Fruit fly (Drosophila melanogaster) whole organism, prepupa: Measurements from ENCODE around the gene Gr97a.
A peak's percentile ranks its signal among the peaks of the same experiment; 100 is the strongest.

Source experiments
- Blimp-1 ChIP-seq: fragments of 200-800 bp; sonication (Bioruptor generic); optimal IDR thresholded peaks from 3 replicates; lab custom pipeline; 2017; ENCODE audit warnings: missing biosample characterization, missing genetic modification characterization, mild to moderate bottlenecking, moderate library complexity, missing genetic modification reagents
- CG10669 ChIP-seq: fragments of 200-800 bp; sonication (Bioruptor generic); optimal IDR thresholded peaks from 3 replicates; lab custom pipeline; 2018; ENCODE audit warnings: missing biosample characterization, mild to moderate bottlenecking, missing genetic modification characterization, moderate library complexity
- CG11762 ChIP-seq: fragments of 200-800 bp; sonication (Bioruptor generic); optimal IDR thresholded peaks from 3 replicates; lab custom pipeline; 2016; ENCODE audit warnings: missing biosample characterization, missing genetic modification characterization; ENCODE audit not compliant: insufficient read depth
- CG15336 ChIP-seq: fragments of 200-800 bp; sonication (Bioruptor generic); IDR thresholded peaks from 2 replicates; pipeline ENCODE4 v1.3.6; 2022; ENCODE audit warnings: missing biosample characterization, missing genetic modification characterization
- CG1621 ChIP-seq: fragments of 200-800 bp; sonication (Bioruptor generic); optimal IDR thresholded peaks from 3 replicates; lab custom pipeline; 2018; ENCODE audit warnings: missing biosample characterization, mild to moderate bottlenecking, missing genetic modification characterization
- CG16779 ChIP-seq: fragments of 200-800 bp; sonication (Bioruptor generic); optimal IDR thresholded peaks from 3 replicates; lab custom pipeline; 2017; ENCODE audit warnings: missing biosample characterization, mild to moderate bottlenecking, missing genetic modification characterization
- CG3032 ChIP-seq: fragments of 200-800 bp; optimal IDR thresholded peaks from 2 replicates; lab custom pipeline; 2019; ENCODE audit warnings: missing biosample characterization, mild to moderate bottlenecking, missing genetic modification characterization, moderate library complexity
- CG34406 ChIP-seq: fragments of 200-800 bp; sonication (Bioruptor generic); optimal IDR thresholded peaks from 3 replicates; lab custom pipeline; 2016; ENCODE audit warnings: missing biosample characterization, missing genetic modification characterization
- CG3919 ChIP-seq: fragments of 200-800 bp; sonication (Bioruptor generic); optimal IDR thresholded peaks from 3 replicates; lab custom pipeline; 2016; ENCODE audit warnings: missing biosample characterization, missing genetic modification characterization
- CG6163 ChIP-seq: fragments of 200-800 bp; sonication (Bioruptor generic); IDR thresholded peaks from 3 replicates; pipeline ENCODE4 v1.3.6; 2022; ENCODE audit warnings: missing biosample characterization, missing genetic modification characterization
- CG6276 ChIP-seq: fragments of 200-800 bp; sonication (Bioruptor generic); optimal IDR thresholded peaks from 2 replicates; lab custom pipeline; 2017; ENCODE audit warnings: missing biosample characterization, mild to moderate bottlenecking, missing genetic modification characterization
- CG6792 ChIP-seq: fragments of 200-800 bp; sonication (Bioruptor generic); optimal IDR thresholded peaks from 3 replicates; lab custom pipeline; 2016; ENCODE audit warnings: missing biosample characterization, missing genetic modification characterization
- CG6854 ChIP-seq: fragments of 200-800 bp; sonication (Bioruptor generic); optimal IDR thresholded peaks from 2 replicates; lab custom pipeline; 2017; ENCODE audit warnings: missing biosample characterization, mild to moderate bottlenecking, missing genetic modification characterization
- CG7368 ChIP-seq: fragments of 200-800 bp; sonication (Bioruptor generic); optimal IDR thresholded peaks from 3 replicates; lab custom pipeline; 2016; ENCODE audit warnings: missing biosample characterization, missing genetic modification characterization
- CG8319 ChIP-seq: fragments of 200-800 bp; sonication (Bioruptor generic); optimal IDR thresholded peaks from 3 replicates; lab custom pipeline; 2016; ENCODE audit warnings: missing biosample characterization, missing genetic modification characterization
- CG8632 ChIP-seq: fragments of 200-800 bp; sonication (Bioruptor generic); optimal IDR thresholded peaks from 3 replicates; lab custom pipeline; 2016; ENCODE audit warnings: missing biosample characterization, missing genetic modification characterization
- CG9139 ChIP-seq: fragments of 200-800 bp; sonication (Bioruptor generic); optimal IDR thresholded peaks from 3 replicates; lab custom pipeline; 2017; ENCODE audit warnings: missing biosample characterization, mild to moderate bottlenecking, missing genetic modification characterization
- Eip75B ChIP-seq: fragments of 200-800 bp; sonication (Bioruptor generic); optimal IDR thresholded peaks from 3 replicates; lab custom pipeline; 2016; ENCODE audit warnings: missing biosample characterization, missing genetic modification characterization
- Eip78C ChIP-seq: fragments of 200-800 bp; sonication (Bioruptor generic); peaks from one replicate; lab custom pipeline; 2016; ENCODE audit warnings: missing biosample characterization, missing genetic modification characterization
- Eip93F ChIP-seq: fragments of 200-800 bp; sonication (Bioruptor generic); optimal IDR thresholded peaks from 2 replicates; lab custom pipeline; 2016; ENCODE audit warnings: missing biosample characterization, mild to moderate bottlenecking, missing genetic modification characterization
- Ets21C ChIP-seq: fragments of 200-800 bp; sonication (Bioruptor generic); optimal IDR thresholded peaks from 3 replicates; lab custom pipeline; 2016; ENCODE audit warnings: missing biosample characterization, missing genetic modification characterization
- Ets96B ChIP-seq: fragments of 200-800 bp; optimal IDR thresholded peaks from 2 replicates; lab custom pipeline; 2019; ENCODE audit warnings: missing biosample characterization, mild to moderate bottlenecking, missing genetic modification characterization, moderate library complexity
- Gug ChIP-seq: fragments of 200-800 bp; sonication (Bioruptor generic); IDR thresholded peaks from 2 replicates; pipeline ENCODE4 v1.3.6; 2022; ENCODE audit warnings: missing biosample characterization, missing genetic modification characterization
- Hr38 ChIP-seq: sonication (Bioruptor generic); optimal IDR thresholded peaks from 2 replicates; lab custom pipeline; 2016; ENCODE audit warnings: missing biosample characterization, missing genetic modification characterization
- Hr39 ChIP-seq: fragments of 200-800 bp; sonication (Bioruptor generic); optimal IDR thresholded peaks from 2 replicates; lab custom pipeline; 2016; ENCODE audit warnings: missing biosample characterization, missing genetic modification characterization
- Met ChIP-seq: fragments of 200-800 bp; sonication (Bioruptor generic); optimal IDR thresholded peaks from 3 replicates; lab custom pipeline; 2016; ENCODE audit warnings: missing biosample characterization, missing genetic modification characterization
- OdsH ChIP-seq: fragments of 200-800 bp; sonication (Bioruptor generic); optimal IDR thresholded peaks from 3 replicates; lab custom pipeline; 2016; ENCODE audit warnings: missing biosample characterization, missing genetic modification characterization
- Smox ChIP-seq: fragments of 200-800 bp; sonication (Bioruptor generic); optimal IDR thresholded peaks from 3 replicates; lab custom pipeline; 2016; ENCODE audit warnings: missing biosample characterization, missing genetic modification characterization
- Sox102F ChIP-seq: fragments of 200-800 bp; sonication (Bioruptor generic); optimal IDR thresholded peaks from 2 replicates; lab custom pipeline; 2016; ENCODE audit warnings: missing biosample characterization, mild to moderate bottlenecking, missing genetic modification characterization
- Sox14 ChIP-seq: fragments of 200-800 bp; sonication (Bioruptor generic); optimal IDR thresholded peaks from 3 replicates; lab custom pipeline; 2016; ENCODE audit warnings: missing biosample characterization, missing genetic modification characterization
- Sox15 ChIP-seq: fragments of 200-800 bp; sonication (Bioruptor generic); optimal IDR thresholded peaks from 3 replicates; lab custom pipeline; 2016; ENCODE audit warnings: missing biosample characterization, missing genetic modification characterization
- acj6 ChIP-seq: fragments of 200-800 bp; sonication (Bioruptor generic); optimal IDR thresholded peaks from 3 replicates; lab custom pipeline; 2016; ENCODE audit warnings: missing biosample characterization, missing genetic modification characterization
- cyc ChIP-seq: fragments of 200-800 bp; sonication (Bioruptor generic); optimal IDR thresholded peaks from 3 replicates; lab custom pipeline; 2016; ENCODE audit warnings: missing biosample characterization, missing genetic modification characterization
- dac ChIP-seq: fragments of 200-800 bp; sonication (Bioruptor generic); optimal IDR thresholded peaks from 2 replicates; lab custom pipeline; 2017; ENCODE audit warnings: missing biosample characterization, mild to moderate bottlenecking, missing genetic modification characterization
- dsx ChIP-seq: fragments of 200-800 bp; optimal IDR thresholded peaks from 3 replicates; lab custom pipeline; 2019; ENCODE audit warnings: missing biosample characterization, mild to moderate bottlenecking, missing genetic modification characterization, moderate library complexity; ENCODE audit not compliant: poor library complexity, severe bottlenecking
- eg ChIP-seq: fragments of 200-800 bp; sonication (Bioruptor generic); IDR thresholded peaks from 3 replicates; pipeline ENCODE4 v1.3.6; 2022; ENCODE audit warnings: missing biosample characterization, missing genetic modification characterization
- esn ChIP-seq: fragments of 200-800 bp; sonication (Bioruptor generic); optimal IDR thresholded peaks from 2 replicates; lab custom pipeline; 2016; ENCODE audit warnings: missing biosample characterization, mild to moderate bottlenecking, missing genetic modification characterization, moderate library complexity
- fd85E ChIP-seq: fragments of 200-800 bp; sonication (Bioruptor generic); optimal IDR thresholded peaks from 3 replicates; lab custom pipeline; 2016; ENCODE audit warnings: missing biosample characterization, missing genetic modification characterization
- fkh ChIP-seq: fragments of 200-800 bp; sonication (Bioruptor generic); optimal IDR thresholded peaks from 3 replicates; lab custom pipeline; 2017; ENCODE audit warnings: missing biosample characterization, mild to moderate bottlenecking, missing genetic modification characterization, moderate library complexity
- lz ChIP-seq: fragments of 200-800 bp; sonication (Bioruptor generic); optimal IDR thresholded peaks from 3 replicates; lab custom pipeline; 2016; ENCODE audit warnings: missing biosample characterization, missing genetic modification characterization
- net ChIP-seq: fragments of 200-800 bp; sonication (Bioruptor generic); optimal IDR thresholded peaks from 3 replicates; lab custom pipeline; 2016; ENCODE audit warnings: missing biosample characterization, missing genetic modification characterization
- pdm3 ChIP-seq: fragments of 200-800 bp; sonication (Bioruptor generic); optimal IDR thresholded peaks from 3 replicates; lab custom pipeline; 2016; ENCODE audit warnings: missing biosample characterization, missing genetic modification characterization
- spab ChIP-seq: fragments of 200-800 bp; sonication (Bioruptor generic); optimal IDR thresholded peaks from 2 replicates; lab custom pipeline; 2017; ENCODE audit warnings: missing biosample characterization, mild to moderate bottlenecking, missing genetic modification characterization, missing genetic modification reagents
- svp ChIP-seq: fragments of 200-800 bp; sonication (Bioruptor generic); peaks from one replicate; lab custom pipeline; 2016; ENCODE audit warnings: missing biosample characterization, missing genetic modification characterization
- topi ChIP-seq: fragments of 200-800 bp; sonication (Bioruptor generic); optimal IDR thresholded peaks from 3 replicates; lab custom pipeline; 2016; ENCODE audit warnings: missing biosample characterization, missing genetic modification characterization
- vri ChIP-seq: fragments of 200-800 bp; sonication (Bioruptor generic); optimal IDR thresholded peaks from 3 replicates; lab custom pipeline; 2016; ENCODE audit warnings: missing biosample characterization, mild to moderate bottlenecking, missing genetic modification characterization

Gene Gr97a

dm6 chr3R:26934523-26934922, 31.8 kb downstream of the Gr97a start:
- TF ChIP-seq fkh (GFP tag; lab: Kevin White, UChicago), result peak; percentile 83
- TF ChIP-seq CG3919 (GFP tag; lab: Kevin White, UChicago), result no peak

- TF ChIP-seq Ets21C (GFP tag; lab: Kevin White, UChicago) (no peak), svp (no peak), fkh (GFP tag; lab: Kevin White, UChicago) (peak; percentile 46), net (no peak), dsx (GFP tag; lab: Kevin White, UChicago) (no peak), CG8632 (GFP tag; lab: Kevin White, UChicago) (no peak), CG1621 (tag; lab: Kevin White, UChicago) (no peak), CG7368 (no peak), cyc (GFP tag; lab: Kevin White, UChicago) (no peak), spab (GFP tag; lab: Kevin White, UChicago) (no peak), CG34406 (GFP tag; lab: Kevin White, UChicago) (no peak), pdm3 (GFP tag; lab: Kevin White, UChicago) (no peak), topi (GFP tag; lab: Kevin White, UChicago) (no peak), CG6854 (GFP tag; lab: Kevin White, UChicago) (peak; percentile 23), Eip78C (GFP tag; lab: Kevin White, UChicago) (peak; percentile 42), eg (GFP tag; lab: Robert Waterston, UW) (no peak), lz (GFP tag; lab: Kevin White, UChicago) (no peak), CG6792 (GFP tag; lab: Kevin White, UChicago) (no peak), Eip93F (no peak)
Observed at dm6 chr3R:26933885-26934284, 32.4 kb downstream of the Gr97a start.

- TF ChIP-seq spab (GFP tag; lab: Kevin White, UChicago), result peak; percentile 70
- TF ChIP-seq CG3032, result peak; percentile 73
- peak; percentile 95 for TF ChIP-seq CG6163 (GFP tag; lab: Robert Waterston, UW)
- peak; percentile 93 for TF ChIP-seq esn (GFP tag; lab: Kevin White, UChicago)
- TF ChIP-seq lz (GFP tag; lab: Kevin White, UChicago), result peak; percentile 80
- TF ChIP-seq CG15336, result peak; percentile 97
- peak; percentile 85 for TF ChIP-seq Sox14 (GFP tag; lab: Kevin White, UChicago)
- peak; percentile 58 for TF ChIP-seq fd85E (GFP tag; lab: Kevin White, UChicago)
- peak; percentile 79 for TF ChIP-seq cyc (GFP tag; lab: Kevin White, UChicago)
- peak; percentile 91 for TF ChIP-seq vri (GFP tag; lab: Kevin White, UChicago)
- TF ChIP-seq Hr38, result no peak
- peak; percentile 94 for TF ChIP-seq OdsH (GFP tag; lab: Kevin White, UChicago)
- TF ChIP-seq CG34406 (GFP tag; lab: Kevin White, UChicago), result peak; percentile 96
- TF ChIP-seq Met (GFP tag; lab: Kevin White, UChicago), result peak; percentile 88
- TF ChIP-seq CG6276, result peak; percentile 93
- TF ChIP-seq CG11762, result peak; percentile 71
- peak; percentile 75 for TF ChIP-seq dac (GFP tag; lab: Kevin White, UChicago)
- peak; percentile 83 for TF ChIP-seq Sox15 (GFP tag; lab: Kevin White, UChicago)
- peak; percentile 53 for TF ChIP-seq CG16779 (tag; lab: Kevin White, UChicago)
- TF ChIP-seq Hr39 (GFP tag; lab: Kevin White, UChicago), result peak; percentile 84
- peak; percentile 79 for TF ChIP-seq CG10669 (GFP tag; lab: Kevin White, UChicago)
- peak; percentile 83 for TF ChIP-seq CG8319 (GFP tag; lab: Kevin White, UChicago)
- TF ChIP-seq CG7368, result peak; percentile 85
- TF ChIP-seq Gug (GFP tag; lab: Robert Waterston, UW), result peak; percentile 84
- TF ChIP-seq topi (GFP tag; lab: Kevin White, UChicago), result peak; percentile 87
- peak; percentile 86 for TF ChIP-seq svp
- TF ChIP-seq acj6 (GFP tag; lab: Kevin White, UChicago), result peak; percentile 92
- TF ChIP-seq net, result peak; percentile 94
- peak; percentile 87 for TF ChIP-seq CG6792 (GFP tag; lab: Kevin White, UChicago)
- TF ChIP-seq Sox102F (GFP tag; lab: Kevin White, UChicago), result peak; percentile 94
- peak; percentile 52 for TF ChIP-seq CG9139 (GFP tag; lab: Kevin White, UChicago)
- TF ChIP-seq Eip75B (GFP tag; lab: Kevin White, UChicago), result peak; percentile 70
- peak; percentile 92 for TF ChIP-seq CG3919 (GFP tag; lab: Kevin White, UChicago)
- TF ChIP-seq CG1621 (tag; lab: Kevin White, UChicago), result peak; percentile 82
- peak; percentile 80 for TF ChIP-seq Blimp-1 (GFP tag; lab: Kevin White, UChicago)
- TF ChIP-seq Smox (GFP tag; lab: Kevin White, UChicago), result peak; percentile 90
- peak; percentile 88 for TF ChIP-seq pdm3 (GFP tag; lab: Kevin White, UChicago)
- TF ChIP-seq eg (GFP tag; lab: Robert Waterston, UW), result peak; percentile 93
- peak; percentile 69 for TF ChIP-seq Ets96B (tag; lab: Kevin White, UChicago)
Observed at dm6 chr3R:26928424-26928823, 37.9 kb downstream of the Gr97a start.
